Fruit fly (Drosophila melanogaster): ENCODE data around the gene CG9114.

- TF ChIP-seq Pif1B (GFP tag; optimal IDR thresholded peaks at IDR 0.05) (no peak), CG17806 (tag; optimal IDR thresholded peaks at IDR 0.05) (no peak), D1 (tag; optimal IDR thresholded peaks at IDR 0.05) (no peak), gl (tag; optimal IDR thresholded peaks at IDR 0.05) (no peak), rn (GFP tag; IDR thresholded peaks at IDR 0.05) (no peak), Snoo (tag; optimal IDR thresholded peaks at IDR 0.05) (no peak), CG10348 (GFP tag; IDR thresholded peaks at IDR 0.05) (no peak), CG14655 (GFP tag; optimal IDR thresholded peaks at IDR 0.05) (no peak), CG8301 (tag; optimal IDR thresholded peaks at IDR 0.05) (no peak), CG34367 (tag; optimal IDR thresholded peaks at IDR 0.05) (no peak), CG12605 (GFP tag; IDR thresholded peaks at IDR 0.05) (no peak), CG32121 (GFP tag; IDR thresholded peaks at IDR 0.05) (no peak), CG13204 (GFP tag; optimal IDR thresholded peaks at IDR 0.05) (no peak), CG4496 (GFP tag; IDR thresholded peaks at IDR 0.05) (no peak)
Measured at dm6 chrX:15297963-15298297, 35.0 kb downstream of the CG9114 start.
